Fruit fly (Drosophila melanogaster): ENCODE data around the gene CG14840.

The CG14840 gene

DNA sequence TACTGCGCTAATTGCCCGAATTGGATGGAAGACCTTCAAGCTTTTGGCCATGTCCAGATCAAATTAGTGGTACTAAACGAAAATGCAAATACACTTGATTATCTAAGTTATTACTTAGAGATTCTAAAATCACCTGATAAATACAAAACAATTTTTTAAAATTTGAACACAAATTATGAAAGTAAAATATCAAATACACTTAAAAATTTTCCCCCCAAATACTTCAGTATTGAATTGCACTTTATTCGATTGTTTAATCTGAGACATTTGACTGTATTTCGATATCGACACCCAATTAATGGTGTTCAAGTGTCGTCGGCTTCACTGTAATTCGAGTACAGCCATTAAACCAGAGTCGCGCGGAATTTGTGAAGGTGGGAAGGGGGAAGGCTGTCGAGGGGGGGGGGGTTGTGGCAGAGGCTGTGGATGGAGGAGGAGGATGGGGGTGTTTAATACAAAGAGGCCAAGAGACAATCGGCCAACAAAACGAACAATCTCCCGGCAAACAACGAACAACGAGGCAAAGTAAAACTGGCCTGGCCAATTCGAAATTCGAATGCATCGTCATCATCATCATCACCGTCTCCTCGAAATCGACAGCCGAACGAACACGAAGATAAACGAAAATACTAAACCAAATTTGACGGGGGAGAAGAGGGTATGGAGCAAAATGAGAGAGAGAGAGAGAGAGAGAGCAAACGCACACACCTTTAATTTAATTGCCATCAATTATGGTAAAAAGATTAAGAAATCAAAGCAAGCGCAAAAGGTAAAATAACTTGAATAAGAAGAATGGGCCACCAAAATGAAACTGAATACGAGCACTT, 21.4 kb upstream of the CG14840 start:
- TF ChIP-seq usp (GFP tag; optimal IDR thresholded peaks at IDR 0.05) (no peak), EcR (GFP tag; optimal IDR thresholded peaks at IDR 0.05) (no peak), CG8478 (optimal IDR thresholded peaks at IDR 0.05) (no peak), psq (optimal IDR thresholded peaks at IDR 0.05) (no peak), Dll (optimal IDR thresholded peaks at IDR 0.05) (no peak), pan (optimal IDR thresholded peaks at IDR 0.05) (no peak)

DNA sequence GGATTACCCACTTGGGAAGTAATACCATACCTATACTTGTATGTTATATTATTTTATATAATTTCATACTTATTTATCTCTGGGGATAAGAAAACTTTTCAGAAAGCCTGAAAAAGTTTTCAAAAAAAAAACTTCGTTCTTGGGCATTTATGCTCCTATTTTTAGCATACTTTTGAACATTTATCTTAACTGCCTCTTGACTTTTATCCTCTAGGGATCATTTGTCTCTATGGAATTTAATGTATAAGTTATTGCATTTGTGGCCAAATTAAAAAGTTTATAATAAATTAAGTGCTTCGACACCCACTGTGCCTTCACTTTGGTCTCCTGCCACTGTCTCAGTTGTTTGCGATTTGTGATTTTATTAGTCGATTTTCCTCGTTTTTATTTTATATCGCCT, 19.3 kb upstream of the CG14840 start:
- TF ChIP-seq usp (GFP tag; optimal IDR thresholded peaks at IDR 0.05) = no peak
- TF ChIP-seq EcR (GFP tag; optimal IDR thresholded peaks at IDR 0.05) = no peak
- TF ChIP-seq CG8478 (optimal IDR thresholded peaks at IDR 0.05) = no peak
- no peak for TF ChIP-seq Dll (optimal IDR thresholded peaks at IDR 0.05)
- TF ChIP-seq psq (optimal IDR thresholded peaks at IDR 0.05) = no peak
- TF ChIP-seq pan (optimal IDR thresholded peaks at IDR 0.05) = no peak

DNA sequence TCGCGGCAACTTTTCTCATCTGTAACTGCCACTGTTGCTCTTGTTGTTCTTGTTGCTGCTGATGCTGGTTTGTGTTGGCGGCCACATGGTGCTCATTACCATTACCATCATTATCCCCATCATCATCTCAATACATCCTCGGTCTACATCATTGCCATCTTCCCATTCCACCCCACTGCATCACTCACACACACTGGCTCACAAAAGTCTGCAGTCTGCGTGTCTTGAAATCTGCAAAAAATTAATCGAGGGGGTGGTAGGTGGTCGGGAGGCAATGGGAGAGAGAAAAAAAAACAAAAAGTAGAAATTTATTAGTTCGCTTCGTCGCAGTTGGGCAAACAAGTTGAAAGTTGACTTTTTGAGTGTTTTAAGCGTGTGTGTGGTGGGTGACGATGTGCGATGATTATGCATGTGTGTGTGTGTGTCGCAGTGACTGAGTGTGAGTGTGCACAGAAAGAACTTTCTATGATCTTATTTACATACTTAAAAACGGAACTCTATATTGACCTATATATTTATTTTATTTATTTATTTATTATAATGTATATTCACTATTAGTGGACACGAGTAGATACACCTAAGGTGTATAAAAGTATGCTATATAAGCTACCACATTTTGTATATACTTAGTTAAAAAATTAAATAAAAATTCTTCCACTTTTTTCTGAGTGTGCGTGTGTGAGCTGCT, 18.4 kb upstream of the CG14840 start:
- no peak for TF ChIP-seq usp (GFP tag; optimal IDR thresholded peaks at IDR 0.05)
- TF ChIP-seq pan (optimal IDR thresholded peaks at IDR 0.05) = no peak
- no peak for TF ChIP-seq EcR (GFP tag; optimal IDR thresholded peaks at IDR 0.05)
- TF ChIP-seq psq (optimal IDR thresholded peaks at IDR 0.05) = no peak
- no peak for TF ChIP-seq Dll (optimal IDR thresholded peaks at IDR 0.05)
- TF ChIP-seq CG8478 (optimal IDR thresholded peaks at IDR 0.05) = no peak

DNA sequence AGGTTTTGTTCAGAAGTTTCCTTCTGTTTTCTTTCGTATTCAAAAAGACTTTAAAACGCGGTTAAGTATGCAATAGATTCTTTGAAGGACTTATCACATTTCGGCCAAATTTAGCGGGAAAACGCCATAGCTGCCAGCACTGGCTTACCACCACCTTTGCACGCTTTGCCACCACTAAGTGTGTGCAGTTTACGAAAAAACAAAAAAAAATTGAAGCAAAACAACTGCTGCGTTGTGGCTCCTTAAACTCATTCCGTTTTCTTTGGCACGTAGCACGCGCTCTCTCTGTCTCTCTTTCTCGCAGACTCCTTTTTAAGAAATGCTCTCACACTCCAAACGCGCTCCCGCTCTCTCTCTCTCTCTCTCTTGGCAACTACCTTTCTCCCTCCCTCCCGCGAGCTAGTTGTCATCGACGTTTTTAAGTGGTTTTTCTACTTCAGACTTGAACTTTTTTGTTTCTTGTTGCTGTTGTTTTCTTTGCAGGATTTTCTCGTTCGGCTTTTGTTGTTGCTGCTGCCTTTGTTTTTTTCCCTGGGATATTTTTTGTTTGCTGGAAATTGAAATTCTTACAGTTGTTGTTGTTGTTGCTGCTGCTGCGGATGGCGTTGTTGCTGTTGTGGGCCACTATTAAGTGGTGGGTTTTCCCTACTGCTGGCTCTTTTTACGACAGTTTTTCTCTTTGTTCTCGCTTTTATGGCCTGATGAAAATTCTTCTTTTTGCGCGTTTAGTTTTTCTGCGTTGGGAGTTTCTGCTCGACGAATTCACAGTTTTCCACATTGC, 17.7 kb upstream of the CG14840 start:
- TF ChIP-seq psq (optimal IDR thresholded peaks at IDR 0.05) (no peak), Dll (optimal IDR thresholded peaks at IDR 0.05) (peak; percentile 67)

DNA sequence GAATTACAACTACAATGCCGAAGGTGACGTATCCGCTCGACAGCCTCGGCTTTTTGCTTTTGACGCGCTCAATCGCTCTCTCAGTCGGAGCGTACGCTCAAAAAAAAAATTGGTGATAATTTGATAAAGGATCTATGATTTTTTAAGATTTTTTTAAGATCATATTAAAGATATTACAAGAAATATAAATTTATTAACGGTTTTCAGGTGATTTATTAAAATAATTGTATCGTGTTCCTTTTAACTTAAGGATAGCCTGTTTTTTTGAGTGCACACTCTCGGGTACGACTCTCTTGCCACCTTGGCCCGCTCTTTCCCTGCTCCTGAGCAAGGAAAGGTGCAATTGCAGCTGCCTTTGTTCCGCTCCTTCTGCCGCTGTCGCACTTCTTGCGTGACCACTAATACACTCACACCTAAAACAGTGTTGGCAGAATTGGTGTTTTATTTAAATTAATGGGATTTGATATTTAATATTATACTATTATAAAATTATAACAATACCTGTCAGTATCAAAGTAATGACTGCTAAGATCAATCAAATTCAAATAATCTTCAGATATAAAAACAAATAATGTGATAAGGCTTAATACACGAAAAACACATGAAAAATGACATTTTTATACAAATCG, 17.0 kb upstream of the CG14840 start:
- no peak for TF ChIP-seq psq (optimal IDR thresholded peaks at IDR 0.05)
- no peak for TF ChIP-seq CG8478 (optimal IDR thresholded peaks at IDR 0.05)
- no peak for TF ChIP-seq pan (optimal IDR thresholded peaks at IDR 0.05)
- no peak for TF ChIP-seq EcR (GFP tag; optimal IDR thresholded peaks at IDR 0.05)
- TF ChIP-seq usp (GFP tag; optimal IDR thresholded peaks at IDR 0.05) = no peak
- TF ChIP-seq Dll (optimal IDR thresholded peaks at IDR 0.05) = no peak

DNA sequence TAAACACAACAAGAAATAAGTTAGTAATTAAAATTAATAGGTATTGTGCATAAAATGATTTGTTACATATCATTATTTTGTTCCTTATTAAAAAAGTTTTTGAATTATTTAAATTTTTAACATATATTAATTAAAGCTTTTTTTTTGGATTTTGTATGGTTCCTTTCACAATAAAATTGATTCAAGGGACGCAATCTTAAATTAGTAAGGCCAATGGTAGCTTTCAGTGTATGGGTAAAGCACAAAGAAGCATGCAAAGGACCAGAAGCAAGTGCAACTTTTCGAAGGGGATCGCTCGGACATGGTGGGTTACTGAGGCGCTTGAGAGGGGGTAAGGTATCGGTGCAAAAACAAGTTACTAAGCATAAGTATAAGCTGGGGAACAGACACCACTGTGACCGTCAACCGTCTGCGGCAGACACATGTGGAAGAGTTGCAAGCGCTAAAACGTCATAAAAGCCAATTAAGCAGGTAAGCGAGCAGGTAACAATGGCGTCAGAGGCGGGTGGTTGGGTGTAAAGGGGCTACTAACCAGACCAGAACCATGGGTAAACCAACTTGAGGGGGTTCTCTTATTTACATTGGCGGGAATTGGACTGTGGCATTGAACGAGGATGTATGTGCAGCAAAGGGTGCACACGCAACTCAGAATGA, 14.6 kb upstream of the CG14840 start:
- TF ChIP-seq psq (optimal IDR thresholded peaks at IDR 0.05) = no peak
- TF ChIP-seq Dll (optimal IDR thresholded peaks at IDR 0.05) = peak; percentile 56
- TF ChIP-seq usp (GFP tag; optimal IDR thresholded peaks at IDR 0.05) = no peak
- no peak for TF ChIP-seq CG8478 (optimal IDR thresholded peaks at IDR 0.05)

DNA sequence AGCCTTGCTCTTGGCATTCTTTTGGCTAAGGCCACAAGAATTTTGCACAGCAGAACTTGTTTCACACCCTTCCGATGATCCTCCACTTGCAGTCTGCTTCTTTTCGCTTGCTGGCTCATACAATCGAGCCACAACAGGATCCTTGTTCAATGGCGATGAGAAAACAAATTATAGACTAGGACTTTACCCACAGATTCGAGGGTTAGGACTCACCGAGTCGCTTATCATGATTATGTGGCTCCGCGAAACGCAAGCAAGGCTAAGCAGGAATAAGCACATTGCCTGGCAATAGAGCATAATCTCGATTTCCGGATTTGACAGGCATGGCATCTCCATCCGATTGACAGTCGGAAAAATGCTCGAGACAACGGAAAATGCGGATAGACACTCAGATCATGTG, 1.1 kb upstream of the CG14840 start, which contains the start of the genes CG14839 and CG14841:
CG14839 (plus strand) TSS at position 301 of the 400 bp plus-strand sequence.
CG14841 (minus strand) TSS at position 332 of the 400 bp plus-strand sequence.
- no peak for TF ChIP-seq pan (optimal IDR thresholded peaks at IDR 0.05)
- TF ChIP-seq Dll (optimal IDR thresholded peaks at IDR 0.05) = no peak

DNA sequence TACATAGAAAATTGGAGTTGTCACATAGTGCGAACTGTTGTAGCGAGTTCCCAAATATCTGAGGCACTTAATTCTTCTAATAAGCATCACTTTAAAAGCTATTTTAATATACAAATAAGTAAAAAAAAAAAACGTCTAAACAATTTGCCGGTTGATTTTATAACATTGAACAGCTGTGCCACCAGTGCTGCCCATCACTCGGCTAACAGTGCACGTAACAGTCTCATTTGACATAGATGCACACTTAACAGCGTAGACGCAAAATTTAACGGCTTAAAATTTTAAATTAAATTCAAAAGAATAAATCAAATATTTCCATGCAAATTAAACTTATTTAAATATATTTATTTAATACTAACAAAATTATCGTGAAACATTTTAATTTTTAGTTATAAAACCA, 1.2 kb downstream of the CG14840 start, which contains the start of gene MetRS-m:
MetRS-m (minus strand) TSS at position 171 of the 400 bp plus-strand sequence.
- TF ChIP-seq Dll (optimal IDR thresholded peaks at IDR 0.05) (no peak), usp (GFP tag; optimal IDR thresholded peaks at IDR 0.05) (no peak), psq (optimal IDR thresholded peaks at IDR 0.05) (no peak), pan (optimal IDR thresholded peaks at IDR 0.05) (no peak), CG8478 (optimal IDR thresholded peaks at IDR 0.05) (no peak), EcR (GFP tag; optimal IDR thresholded peaks at IDR 0.05) (no peak)

DNA sequence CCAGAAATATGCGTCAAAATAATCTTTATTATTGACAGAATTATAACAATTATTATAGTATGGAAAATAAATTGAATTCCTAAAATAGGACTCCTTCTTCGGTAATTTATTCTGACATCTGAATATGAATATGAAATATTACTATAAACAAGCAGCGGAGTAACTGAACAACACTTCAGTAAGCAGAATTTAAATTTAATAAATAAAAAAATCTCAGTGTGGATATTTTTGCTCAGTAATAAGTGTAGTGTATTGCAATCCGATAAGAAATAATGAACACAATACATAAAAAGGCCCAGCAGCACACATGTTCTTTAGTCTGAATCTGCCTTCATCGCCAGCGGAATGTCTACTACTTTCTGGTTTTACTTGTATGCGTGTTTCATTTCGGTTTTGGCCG, 5.2 kb downstream of the CG14840 start, which contains the start of gene CG43179:
CG43179 (plus strand) TSS at position 301 of the 400 bp plus-strand sequence.
- no peak for TF ChIP-seq pan (optimal IDR thresholded peaks at IDR 0.05)
- no peak for TF ChIP-seq Dll (optimal IDR thresholded peaks at IDR 0.05)
- TF ChIP-seq psq (optimal IDR thresholded peaks at IDR 0.05) = no peak
- no peak for TF ChIP-seq CG8478 (optimal IDR thresholded peaks at IDR 0.05)
- no peak for TF ChIP-seq usp (GFP tag; optimal IDR thresholded peaks at IDR 0.05)
- TF ChIP-seq EcR (GFP tag; optimal IDR thresholded peaks at IDR 0.05) = no peak

DNA sequence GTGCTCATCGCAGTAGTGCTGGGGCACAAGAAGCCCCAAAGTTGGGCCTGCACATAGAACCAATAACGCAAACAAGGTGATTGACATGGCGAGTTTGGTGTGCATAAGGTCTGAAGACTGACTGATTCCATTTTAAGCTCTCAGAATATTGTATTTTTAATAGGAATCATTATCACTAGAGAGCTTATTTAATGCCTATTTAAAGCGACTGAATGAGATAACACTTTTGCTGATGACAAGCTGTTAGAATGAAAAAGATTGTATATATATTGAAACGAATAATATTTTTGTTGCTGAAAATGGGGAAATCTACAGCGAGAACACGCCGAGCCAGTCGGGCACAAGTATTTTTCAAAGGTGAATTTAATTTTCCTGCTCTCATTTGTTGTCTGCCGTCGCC, 15.6 kb downstream of the CG14840 start, which contains the start of gene CG9616:
CG9616 (minus strand) TSS at position 101 of the 400 bp plus-strand sequence.
- TF ChIP-seq EcR (GFP tag; optimal IDR thresholded peaks at IDR 0.05) (no peak), usp (GFP tag; optimal IDR thresholded peaks at IDR 0.05) (no peak), psq (optimal IDR thresholded peaks at IDR 0.05) (no peak)

DNA sequence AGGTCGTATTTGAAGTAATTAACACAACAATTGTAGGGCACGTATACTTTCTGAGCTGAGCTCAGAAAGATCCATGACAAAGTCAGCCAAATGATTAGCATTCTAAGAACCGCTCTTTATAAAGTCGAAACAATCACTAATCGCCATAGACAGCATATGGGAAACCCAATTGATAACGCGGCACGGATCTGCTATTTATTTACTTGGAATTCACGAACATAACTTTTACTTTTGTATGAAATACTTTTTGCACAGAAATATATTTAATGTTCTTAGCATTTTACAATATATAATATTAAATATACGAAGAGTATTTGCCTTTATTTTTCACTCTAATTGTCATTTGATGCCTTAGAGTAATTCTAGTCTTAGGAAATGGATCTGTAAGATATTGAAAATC, 16.4 kb downstream of the CG14840 start, which contains the start of gene CG43291:
CG43291 (minus strand) TSS at position 101 of the 400 bp plus-strand sequence.
- TF ChIP-seq Dll (optimal IDR thresholded peaks at IDR 0.05) (no peak), usp (GFP tag; optimal IDR thresholded peaks at IDR 0.05) (no peak), pan (optimal IDR thresholded peaks at IDR 0.05) (no peak), CG8478 (optimal IDR thresholded peaks at IDR 0.05) (no peak)

All from whole organism.